Fruit fly (Drosophila melanogaster): ENCODE data around the gene CG31145.

Gene CG31145

DNA sequence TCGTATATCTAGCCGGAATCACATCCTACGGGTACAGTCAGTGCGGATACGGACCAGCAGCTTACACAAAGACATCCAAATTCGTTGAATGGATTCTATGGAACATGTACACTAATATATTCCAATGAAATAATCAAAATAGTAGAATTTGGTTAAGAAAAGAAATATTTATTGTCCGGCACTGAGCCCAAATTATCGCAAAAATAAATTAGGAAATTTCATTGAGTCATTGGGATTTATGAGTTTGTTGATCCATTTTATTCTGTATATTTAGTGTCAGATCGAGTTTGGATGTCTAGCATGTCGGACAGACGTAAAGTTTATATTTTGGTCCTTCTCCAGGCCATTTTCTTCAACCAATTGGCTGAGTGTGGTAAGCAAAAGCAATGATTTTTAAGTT lies 14.3 kb upstream of the CG31145 start, which contains the start of gene CG18754:
Gene CG18754, plus strand, starts transcription at position 301 of the 400 bp plus-strand sequence.
- peak; percentile 43 for TF ChIP-seq svp (GFP tag)
- TF ChIP-seq CG9139 (GFP tag; optimal IDR thresholded peaks at IDR 0.05) = no peak

DNA sequence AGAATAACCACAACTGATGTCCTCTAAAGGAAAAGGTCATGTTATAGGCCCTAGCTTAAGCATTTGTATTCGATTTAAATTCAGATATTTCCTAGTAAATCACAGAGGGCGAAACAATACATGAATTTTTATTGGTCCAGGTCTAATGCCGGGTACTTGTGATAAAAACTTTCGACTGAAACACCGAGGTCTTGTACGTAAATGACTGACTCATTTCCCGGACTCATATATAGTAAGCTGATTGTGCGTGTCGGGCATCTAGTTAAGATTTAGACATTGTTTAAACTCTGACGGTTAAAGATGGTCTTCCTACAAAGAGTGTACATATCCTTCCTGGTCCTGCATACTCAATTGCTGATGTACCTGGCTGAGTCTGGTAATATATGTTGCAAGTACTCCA lies 12.7 kb upstream of the CG31145 start, which contains the start of gene CG16710:
Gene CG16710, plus strand, starts transcription at position 301 of the 400 bp plus-strand sequence.
- TF ChIP-seq Smox (GFP tag; optimal IDR thresholded peaks at IDR 0.05) (no peak), acj6 (GFP tag; optimal IDR thresholded peaks at IDR 0.05) (no peak), CG32006 (GFP tag; optimal IDR thresholded peaks at IDR 0.05) (no peak), Lpt (GFP tag; optimal IDR thresholded peaks at IDR 0.05) (no peak), salr (GFP tag; optimal IDR thresholded peaks at IDR 0.05) (no peak), CG8632 (GFP tag; optimal IDR thresholded peaks at IDR 0.05) (no peak), CG8319 (GFP tag; optimal IDR thresholded peaks at IDR 0.05) (no peak), achi (GFP tag; optimal IDR thresholded peaks at IDR 0.05) (no peak), CG6792 (GFP tag; optimal IDR thresholded peaks at IDR 0.05) (no peak)

DNA sequence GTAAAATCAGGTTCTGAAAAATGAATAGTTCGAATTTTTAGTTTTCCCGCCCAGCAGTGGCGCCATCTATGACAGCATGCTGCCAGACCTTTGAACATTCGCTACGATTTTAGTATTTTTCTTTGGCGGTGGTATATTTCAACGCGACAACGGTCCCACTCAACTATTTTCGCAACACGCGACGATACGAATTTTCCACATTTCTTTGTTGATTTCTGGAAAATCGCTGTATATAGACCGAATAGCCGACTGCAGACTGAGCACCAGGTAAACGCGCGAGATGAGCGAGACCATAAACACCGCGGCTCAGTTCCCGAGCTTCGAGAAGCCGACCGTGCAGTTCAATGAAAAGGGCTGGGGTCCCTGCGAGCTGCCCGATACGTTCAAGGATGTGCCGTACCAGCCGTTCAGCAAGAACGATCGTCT lies 10.5 kb upstream of the CG31145 start, which contains the start of gene eIF3d1:
Gene eIF3d1, plus strand, starts transcription at position 129 of the 426 bp plus-strand sequence.
- TF ChIP-seq CG11762 (GFP tag; optimal IDR thresholded peaks at IDR 0.05; ENCODE audit: insufficient read depth) = no peak
- no peak for TF ChIP-seq Hr38 (GFP tag; optimal IDR thresholded peaks at IDR 0.05)
- TF ChIP-seq ss (GFP tag; optimal IDR thresholded peaks at IDR 0.05) = no peak
- peak; percentile 29 for TF ChIP-seq CG31627 (GFP tag; optimal IDR thresholded peaks at IDR 0.05)
- TF ChIP-seq svp (GFP tag) = peak; percentile 60
- TF ChIP-seq Sox14 (GFP tag; optimal IDR thresholded peaks at IDR 0.05) = peak; percentile 83
- TF ChIP-seq esn (GFP tag; optimal IDR thresholded peaks at IDR 0.05) = peak; percentile 11
- no peak for TF ChIP-seq fkh (GFP tag; optimal IDR thresholded peaks at IDR 0.05)
- TF ChIP-seq CG8319 (GFP tag; optimal IDR thresholded peaks at IDR 0.05) = no peak
- no peak for TF ChIP-seq CG11294 (GFP tag; IDR thresholded peaks at IDR 0.05)
- no peak for TF ChIP-seq CG4318 (GFP tag; optimal IDR thresholded peaks at IDR 0.05)
- peak; percentile 46 for TF ChIP-seq Eip78C (GFP tag)
- no peak for TF ChIP-seq net (GFP tag; optimal IDR thresholded peaks at IDR 0.05)
- no peak for TF ChIP-seq CG16779 (tag; optimal IDR thresholded peaks at IDR 0.05)
- TF ChIP-seq cyc (GFP tag; optimal IDR thresholded peaks at IDR 0.05) = peak; percentile 33

DNA sequence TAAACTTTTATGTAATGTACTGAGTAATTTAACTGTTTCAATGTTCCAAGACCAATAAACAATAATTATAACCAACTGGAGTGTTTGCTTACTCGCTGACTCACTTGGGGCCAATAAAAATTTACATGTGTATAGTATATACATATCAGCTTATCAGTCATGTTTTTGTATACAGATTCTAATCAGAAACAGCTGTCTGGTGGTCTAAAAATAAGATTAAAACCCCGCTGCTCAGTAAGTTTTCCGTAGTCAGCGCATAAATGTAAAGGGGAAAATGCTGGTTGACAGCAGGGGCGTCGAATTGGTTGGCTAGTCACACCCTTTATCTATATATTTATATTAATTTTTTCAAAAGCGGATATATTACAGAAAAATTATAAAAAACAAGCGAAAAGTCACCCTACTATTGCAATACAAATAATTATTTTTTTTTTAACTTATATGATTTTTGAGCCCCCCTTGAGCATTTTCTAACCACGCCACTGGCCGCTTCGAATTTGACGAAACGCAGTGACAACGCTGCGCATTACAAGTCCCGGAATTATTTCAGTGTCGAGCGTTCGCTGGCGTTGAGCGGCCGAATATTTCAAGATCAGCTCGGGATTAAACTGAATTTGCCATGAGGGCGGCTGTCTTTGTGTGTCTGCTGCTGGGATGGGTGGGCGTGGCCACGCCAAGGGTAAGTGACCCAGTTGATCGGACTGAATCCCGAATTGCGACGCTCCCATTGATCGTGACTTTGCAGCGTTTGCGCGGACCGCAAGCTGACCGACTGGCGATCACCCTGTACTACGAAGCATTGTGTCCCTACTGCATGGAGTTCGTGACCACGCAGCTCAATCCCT lies 9.1 kb upstream of the CG31145 start, which contains the start of gene GILT2:
Gene GILT2, plus strand, starts transcription at position 547 of the 845 bp plus-strand sequence.
- TF ChIP-seq CG6792 (GFP tag; optimal IDR thresholded peaks at IDR 0.05) (peak; percentile 83), fkh (GFP tag; optimal IDR thresholded peaks at IDR 0.05) (peak; percentile 71), Eip78C (GFP tag) (peak; percentile 89), CG10631 (GFP tag; optimal IDR thresholded peaks at IDR 0.05) (peak; percentile 70), Blimp-1 (GFP tag; optimal IDR thresholded peaks at IDR 0.05) (peak; percentile 68), topi (GFP tag; optimal IDR thresholded peaks at IDR 0.05) (peak; percentile 89), Hr4 (GFP tag; optimal IDR thresholded peaks at IDR 0.05) (peak; percentile 66), CG6163 (GFP tag; IDR thresholded peaks at IDR 0.05) (peak; percentile 88), net (GFP tag; optimal IDR thresholded peaks at IDR 0.05) (no peak), fd59A (GFP tag; optimal IDR thresholded peaks at IDR 0.05) (peak; percentile 46), CG1621 (tag; optimal IDR thresholded peaks at IDR 0.05) (peak; percentile 11), Hr39 (GFP tag; optimal IDR thresholded peaks at IDR 0.05) (peak; percentile 80), CG11294 (GFP tag; IDR thresholded peaks at IDR 0.05) (no peak), CG10669 (GFP tag; optimal IDR thresholded peaks at IDR 0.05) (no peak), OdsH (GFP tag; optimal IDR thresholded peaks at IDR 0.05) (peak; percentile 80), Ets21C (GFP tag; optimal IDR thresholded peaks at IDR 0.05) (peak; percentile 57), CG6276 (GFP tag; optimal IDR thresholded peaks at IDR 0.05) (no peak), esn (GFP tag; optimal IDR thresholded peaks at IDR 0.05) (peak; percentile 91), CG7368 (GFP tag; optimal IDR thresholded peaks at IDR 0.05) (peak; percentile 71), achi (GFP tag; optimal IDR thresholded peaks at IDR 0.05) (peak; percentile 78), svp (GFP tag) (peak; percentile 93), Hr38 (GFP tag; optimal IDR thresholded peaks at IDR 0.05) (no peak), CG3032 (tag; optimal IDR thresholded peaks at IDR 0.05) (peak; percentile 61), Met (GFP tag; optimal IDR thresholded peaks at IDR 0.05) (peak; percentile 88), ss (GFP tag; optimal IDR thresholded peaks at IDR 0.05) (peak; percentile 60 to 73), CG3919 (GFP tag; optimal IDR thresholded peaks at IDR 0.05) (peak; percentile 82), Eip75B (GFP tag; optimal IDR thresholded peaks at IDR 0.05) (peak; percentile 75), fd85E (GFP tag; optimal IDR thresholded peaks at IDR 0.05) (no peak), CG34406 (GFP tag; optimal IDR thresholded peaks at IDR 0.05) (peak; percentile 83)

All from whole organism, prepupa.